Fruit fly (Drosophila melanogaster) whole organism, adult: ENCODE results near the gene Catsup.

Experiments
- CG33017 ChIP-seq: fragments of 200-800 bp; sonication (Bioruptor generic); optimal IDR thresholded peaks from 2 replicates; lab custom pipeline; 2018; ENCODE audit warnings: missing biosample characterization, mild to moderate bottlenecking, missing genetic modification characterization, moderate library complexity
- CG5204 ChIP-seq: fragments of 200-800 bp; sonication (Bioruptor generic); optimal IDR thresholded peaks from 2 replicates; lab custom pipeline; 2016; ENCODE audit warnings: missing biosample characterization, missing genetic modification characterization
- Hr96 ChIP-seq: fragments of 200-800 bp; sonication (Bioruptor generic); optimal IDR thresholded peaks from 2 replicates; lab custom pipeline; 2016; ENCODE audit warnings: missing biosample characterization, missing genetic modification characterization
- kay ChIP-seq: fragments of 200-800 bp; sonication (Bioruptor generic); peaks from one replicate; lab custom pipeline; 2016; ENCODE audit warnings: missing biosample characterization, missing genetic modification characterization, borderline replicate concordance

DNA sequence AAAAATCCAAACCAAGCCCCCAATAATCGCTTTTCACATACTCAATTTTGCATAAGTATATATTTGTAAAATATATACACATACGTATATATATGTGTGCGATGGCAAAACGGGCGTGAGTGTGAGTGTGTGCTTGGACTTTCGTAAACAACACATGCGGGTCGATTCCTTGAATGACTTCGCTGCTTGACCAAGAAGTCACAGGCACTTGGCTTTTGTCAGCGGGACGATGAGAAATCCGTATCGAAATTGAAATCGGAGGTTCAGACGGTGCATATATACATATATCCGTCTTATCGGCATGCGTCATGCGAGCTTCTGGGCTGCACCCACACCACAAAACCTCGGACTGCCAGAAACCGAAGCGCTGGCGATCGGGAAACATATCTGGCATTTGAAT is 6.6 kb upstream of the Catsup start:
- TF ChIP-seq CG5204 (GFP tag; lab: Kevin White, UChicago) (no peak), kay (no peak), Hr96 (GFP tag; lab: Kevin White, UChicago) (no peak), CG33017 (tag; lab: Kevin White, UChicago) (no peak)
